Fruit fly (Drosophila melanogaster): ENCODE data around the gene wts.

wts gene

dm6 chr3R:30802779-30803178 is 3.6 kb downstream of the wts start (continued):
- TF ChIP-seq CG1647 (GFP tag; optimal IDR thresholded peaks at IDR 0.05) (peak; percentile 27), ro (GFP tag; IDR thresholded peaks at IDR 0.05) (no peak), pb (GFP tag; optimal IDR thresholded peaks at IDR 0.05) (no peak), sr (GFP tag; IDR thresholded peaks at IDR 0.05) (no peak), hth (optimal IDR thresholded peaks at IDR 0.05) (no peak), Tbp (GFP tag; optimal IDR thresholded peaks at IDR 0.05) (no peak), CG10366 (GFP tag; IDR thresholded peaks at IDR 0.05) (no peak), gfzf (GFP tag; optimal IDR thresholded peaks at IDR 0.05) (no peak), stwl (tag; optimal IDR thresholded peaks at IDR 0.05) (no peak), CG10654 (GFP tag; optimal IDR thresholded peaks at IDR 0.05) (peak; percentile 21), run (tag; optimal IDR thresholded peaks at IDR 0.05) (no peak), PHDP (tag; optimal IDR thresholded peaks at IDR 0.05) (peak; percentile 38), Kr (GFP tag; optimal IDR thresholded peaks at IDR 0.05) (no peak), CG6254 (GFP tag; optimal IDR thresholded peaks at IDR 0.05) (no peak), Fer1 (GFP tag; optimal IDR thresholded peaks at IDR 0.05) (peak; percentile 14), nom (GFP tag; optimal IDR thresholded peaks at IDR 0.05) (no peak), CG18764 (GFP tag; optimal IDR thresholded peaks at IDR 0.05) (no peak), HmgD (GFP tag; optimal IDR thresholded peaks at IDR 0.05) (no peak), Xbp1 (GFP tag; optimal IDR thresholded peaks at IDR 0.05) (no peak), CG30403 (GFP tag; optimal IDR thresholded peaks at IDR 0.05) (no peak), HLH4C (GFP tag; IDR thresholded peaks at IDR 0.05; ENCODE audit: partially characterized antibody) (no peak), corto (GFP tag; optimal IDR thresholded peaks at IDR 0.05) (no peak), Adf1 (GFP tag; IDR thresholded peaks at IDR 0.05) (no peak), grau (tag; optimal IDR thresholded peaks at IDR 0.05) (no peak), Blimp-1 (GFP tag; optimal IDR thresholded peaks at IDR 0.05) (peak; percentile 4), CG16779 (GFP tag; IDR thresholded peaks at IDR 0.05) (no peak), org-1 (GFP tag; optimal IDR thresholded peaks at IDR 0.05) (no peak), Atf3 (GFP tag; optimal IDR thresholded peaks at IDR 0.05) (no peak), CG8478 (optimal IDR thresholded peaks at IDR 0.05) (no peak), sens-2 (GFP tag; IDR thresholded peaks at IDR 0.05) (no peak), CG2199 (GFP tag; IDR thresholded peaks at IDR 0.05) (no peak), CG18619 (GFP tag; optimal IDR thresholded peaks at IDR 0.05) (peak; percentile 16), mam (GFP tag; optimal IDR thresholded peaks at IDR 0.05) (peak; percentile 32), pum (GFP tag; optimal IDR thresholded peaks at IDR 0.05) (no peak), br (optimal IDR thresholded peaks at IDR 0.05) (no peak), Doc2 (GFP tag; IDR thresholded peaks at IDR 0.05) (no peak), CG13287 (GFP tag; IDR thresholded peaks at IDR 0.05; ENCODE audit: partially characterized antibody) (no peak), sna (GFP tag; IDR thresholded peaks at IDR 0.05; ENCODE audit: partially characterized antibody) (no peak), Six4 (GFP tag; optimal IDR thresholded peaks at IDR 0.05) (no peak), mirr (GFP tag; optimal IDR thresholded peaks at IDR 0.05) (peak; percentile 17), Spps (tag; optimal IDR thresholded peaks at IDR 0.05) (no peak), CG13123 (GFP tag; optimal IDR thresholded peaks at IDR 0.05) (peak; percentile 29), CG18599 (GFP tag; optimal IDR thresholded peaks at IDR 0.05) (no peak), CG12391 (tag; optimal IDR thresholded peaks at IDR 0.05) (no peak), tgo (GFP tag; IDR thresholded peaks at IDR 0.05) (no peak), CG9437 (GFP tag; optimal IDR thresholded peaks at IDR 0.05) (no peak), CG6791 (GFP tag; IDR thresholded peaks at IDR 0.05; ENCODE audit: partially characterized antibody) (no peak), CG2116 (GFP tag; optimal IDR thresholded peaks at IDR 0.05) (no peak), ap (GFP tag; IDR thresholded peaks at IDR 0.05) (no peak), dmrt99B (tag; optimal IDR thresholded peaks at IDR 0.05) (peak; percentile 41), CG16815 (GFP tag; optimal IDR thresholded peaks at IDR 0.05) (no peak), slp2 (GFP tag; optimal IDR thresholded peaks at IDR 0.05) (no peak), CG7556 (GFP tag; optimal IDR thresholded peaks at IDR 0.05) (no peak)

All from whole organism, embryonic.